Worm (Caenorhabditis elegans) whole organism, L1 larva: ENCODE data around the gene F58B4.2.

Experiments
- elt-3 ChIP-seq, 6 experiments: fragments of 150-350 bp in 1 of 6; sonication (generic microtip); optimal IDR thresholded peaks; 2 replicates each; lab custom pipeline; 2017 to 2018; ENCODE audit warnings: missing biosample characterization in 6 of 6, missing genetic modification characterization in 6 of 6, inconsistent platforms in 1 of 6
- lin-39 ChIP-seq: fragments of 150-350 bp; optimal IDR thresholded peaks from 2 replicates; lab custom pipeline; 2014; ENCODE audit warnings: missing biosample characterization, missing genetic modification reagents, missing genetic modification characterization
- zag-1 ChIP-seq: fragments of 150-350 bp; optimal IDR thresholded peaks from 2 replicates; lab custom pipeline; 2014; ENCODE audit warnings: missing biosample characterization, missing genetic modification characterization

DNA sequence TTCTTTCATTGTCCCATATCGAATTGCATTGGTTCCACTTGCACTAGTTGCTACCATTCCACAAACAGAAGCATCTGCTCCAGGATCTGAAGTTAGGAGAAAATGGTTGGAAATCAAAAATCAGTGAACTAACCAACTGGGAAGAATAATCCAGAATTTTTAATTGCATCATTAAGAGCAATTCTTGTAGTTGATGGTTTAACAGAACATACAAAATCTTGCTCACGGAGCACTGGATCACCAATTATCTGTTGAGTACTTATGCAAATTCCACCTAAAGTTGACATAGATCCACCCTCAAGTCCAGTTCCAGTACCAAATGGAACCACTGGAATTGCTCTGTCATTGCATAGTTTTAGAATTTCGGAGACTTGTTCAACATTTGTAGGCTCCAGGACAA lies 28.5 kb downstream of the F58B4.2 start:
- TF ChIP-seq zag-1 (tag; lab: Kevin White, UChicago): no peak
- TF ChIP-seq elt-3 (tag; optimal IDR thresholded peaks at IDR 0.05; lab: Kevin White, UChicago): no peak
- no peak for TF ChIP-seq lin-39 (tag; lab: Kevin White, UChicago)
